Fruit fly (Drosophila melanogaster): ENCODE data around the gene CG12402.

DNA sequence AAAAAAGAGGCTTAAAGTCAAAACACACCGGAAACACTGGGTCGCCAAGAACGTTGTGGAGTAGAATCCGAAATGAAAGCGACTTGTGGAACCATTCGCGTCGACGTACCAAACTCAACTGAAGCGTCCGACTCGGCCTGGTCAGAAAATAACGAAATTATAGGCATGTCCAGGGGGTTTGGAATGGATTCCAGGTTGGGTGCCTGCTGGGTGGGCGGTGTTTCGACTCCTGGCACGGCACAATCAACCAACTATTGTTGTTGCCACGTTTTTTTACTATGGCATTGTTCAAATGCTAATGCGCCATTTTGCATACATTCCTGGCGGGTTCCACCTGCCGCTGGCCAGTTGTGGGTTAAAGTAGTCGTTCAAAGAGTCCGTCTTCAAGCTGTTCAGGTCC is 10.2 kb upstream of the CG12402 start, which contains the start of gene Kif19A:
- TF ChIP-seq insv (optimal IDR thresholded peaks at IDR 0.05): no peak
- TF ChIP-seq Sin3A (optimal IDR thresholded peaks at IDR 0.05): no peak
- no peak for TF ChIP-seq Myc (optimal IDR thresholded peaks at IDR 0.05)
- TF ChIP-seq psq (optimal IDR thresholded peaks at IDR 0.05): no peak
- TF ChIP-seq h (optimal IDR thresholded peaks at IDR 0.05): no peak
